Worm (Caenorhabditis elegans): ENCODE data around the gene eri-12.

ce11 chrIV:12121076-12121475 is 35.6 kb upstream of the eri-12 start, which contains the start of the genes ddb-1 and M18.6:
- no peak for TF ChIP-seq aly-1 (tag; optimal IDR thresholded peaks at IDR 0.05)
- TF ChIP-seq B0310.2 (tag; optimal IDR thresholded peaks at IDR 0.05) = no peak
- TF ChIP-seq sea-1 (GFP tag; conservative IDR thresholded peaks at IDR 0.05) = no peak
- TF ChIP-seq scrt-1 (GFP tag; IDR thresholded peaks at IDR 0.05) = no peak
- TF ChIP-seq ama-1 (optimal IDR thresholded peaks at IDR 0.05) = no peak
- no peak for TF ChIP-seq hmg-4 (GFP tag; optimal IDR thresholded peaks at IDR 0.05)
- TF ChIP-seq flt-1 (GFP tag; IDR thresholded peaks at IDR 0.05) = no peak
- no peak for TF ChIP-seq ceh-13 (GFP tag; optimal IDR thresholded peaks at IDR 0.05)
